Fruit fly (Drosophila melanogaster) whole organism, embryonic: ENCODE data around the gene Gclc.

Source experiments
- Ada2b ChIP-seq: fragments of 200-800 bp; sonication (Bioruptor generic); IDR thresholded peaks from 2 replicates; pipeline ENCODE4 v1.3.6; 2022; ENCODE audit warnings: missing biosample characterization, missing genetic modification characterization
- CG10267 ChIP-seq: fragments of 200-800 bp; sonication (Bioruptor generic); optimal IDR thresholded peaks from 2 replicates; lab custom pipeline; 2018; ENCODE audit warnings: missing biosample characterization, mild to moderate bottlenecking, missing genetic modification characterization, moderate library complexity
- CG10274 ChIP-seq: fragments of 200-800 bp; sonication (Bioruptor generic); optimal IDR thresholded peaks from 3 replicates; lab custom pipeline; 2017; ENCODE audit warnings: missing biosample characterization, mild to moderate bottlenecking, missing genetic modification characterization
- CG10321 ChIP-seq: fragments of 200-800 bp; sonication (Bioruptor generic); IDR thresholded peaks from 2 replicates; pipeline ENCODE4 v1.3.6; 2022; ENCODE audit warnings: missing biosample characterization, missing genetic modification characterization
- CG10366 ChIP-seq: fragments of 200-800 bp; sonication (Bioruptor generic); IDR thresholded peaks from 2 replicates; pipeline ENCODE4 v1.3.6; 2022; ENCODE audit warnings: missing biosample characterization, missing genetic modification characterization
- CG11695 ChIP-seq: fragments of 200-800 bp; sonication (Bioruptor generic); IDR thresholded peaks from 3 replicates; pipeline ENCODE4 v1.3.6; 2022; ENCODE audit warnings: missing biosample characterization, missing genetic modification characterization
- CG12219 ChIP-seq: fragments of 200-800 bp; sonication (Bioruptor generic); optimal IDR thresholded peaks from 3 replicates; lab custom pipeline; 2018; ENCODE audit warnings: missing biosample characterization, mild to moderate bottlenecking, missing genetic modification characterization
- CG12744 ChIP-seq: fragments of 200-800 bp; sonication (Bioruptor generic); optimal IDR thresholded peaks from 2 replicates; lab custom pipeline; 2016; ENCODE audit warnings: missing biosample characterization, missing genetic modification characterization
- CG13296 ChIP-seq: fragments of 200-800 bp; sonication (Bioruptor generic); optimal IDR thresholded peaks from 3 replicates; lab custom pipeline; 2018; ENCODE audit warnings: missing biosample characterization, mild to moderate bottlenecking, missing genetic modification characterization
- CG15514 ChIP-seq: fragments of 200-800 bp; sonication (Bioruptor generic); optimal IDR thresholded peaks from 3 replicates; lab custom pipeline; 2017; ENCODE audit warnings: missing biosample characterization, missing genetic modification characterization, mild to moderate bottlenecking, moderate library complexity, missing genetic modification reagents
- CG1603 ChIP-seq: fragments of 200-800 bp; sonication (Bioruptor generic); optimal IDR thresholded peaks from 2 replicates; lab custom pipeline; 2019; ENCODE audit warnings: missing biosample characterization, mild to moderate bottlenecking, missing genetic modification characterization, moderate library complexity
- CG17568 ChIP-seq: fragments of 200-800 bp; sonication (Bioruptor generic); optimal IDR thresholded peaks from 2 replicates; lab custom pipeline; 2018; ENCODE audit warnings: missing biosample characterization, mild to moderate bottlenecking, missing genetic modification characterization, moderate library complexity
- CG1792 ChIP-seq: fragments of 200-800 bp; sonication (Bioruptor generic); optimal IDR thresholded peaks from 2 replicates; lab custom pipeline; 2016; ENCODE audit warnings: missing biosample characterization, missing genetic modification characterization
- CG32772 ChIP-seq: fragments of 200-800 bp; sonication (Bioruptor generic); IDR thresholded peaks from 2 replicates; pipeline ENCODE4 v1.3.6; 2022; ENCODE audit warnings: missing biosample characterization, missing genetic modification characterization
- CG4854 ChIP-seq: fragments of 200-800 bp; sonication (Bioruptor generic); optimal IDR thresholded peaks from 2 replicates; lab custom pipeline; 2016; ENCODE audit warnings: missing biosample characterization, missing genetic modification characterization, inconsistent platforms
- CG6765 ChIP-seq: fragments of 200-800 bp; sonication (Bioruptor generic); optimal IDR thresholded peaks from 3 replicates; lab custom pipeline; 2017; ENCODE audit warnings: missing biosample characterization, mild to moderate bottlenecking, missing genetic modification characterization
- CG9817 ChIP-seq: fragments of 200-800 bp; sonication (Bioruptor generic); optimal IDR thresholded peaks from 2 replicates; lab custom pipeline; 2018; ENCODE audit warnings: missing biosample characterization, mild to moderate bottlenecking, missing genetic modification characterization, moderate library complexity
- Camta ChIP-seq: fragments of 200-800 bp; sonication (Bioruptor generic); optimal IDR thresholded peaks from 2 replicates; lab custom pipeline; 2016; ENCODE audit warnings: missing biosample characterization, missing genetic modification characterization
- ERR ChIP-seq: fragments of 200-800 bp; sonication (Bioruptor generic); optimal IDR thresholded peaks from 2 replicates; lab custom pipeline; 2016; ENCODE audit warnings: missing biosample characterization, missing genetic modification characterization
- Fer1 ChIP-seq: fragments of 200-800 bp; sonication (Bioruptor generic); optimal IDR thresholded peaks from 2 replicates; lab custom pipeline; 2017; ENCODE audit warnings: missing biosample characterization, mild to moderate bottlenecking, missing genetic modification characterization
- Hand ChIP-seq: fragments of 200-800 bp; sonication (Bioruptor generic); optimal IDR thresholded peaks from 2 replicates; lab custom pipeline; 2017; ENCODE audit warnings: mild to moderate bottlenecking, missing biosample characterization, missing genetic modification reagents, missing genetic modification characterization
- Hmr ChIP-seq: fragments of 200-800 bp; sonication (Bioruptor generic); optimal IDR thresholded peaks from 3 replicates; lab custom pipeline; 2017; ENCODE audit warnings: mild to moderate bottlenecking, missing biosample characterization, missing genetic modification reagents, missing genetic modification characterization
- Hr39 ChIP-seq: fragments of >200 bp; optimal IDR thresholded peaks from 2 replicates; lab custom pipeline; 2017
- Myb ChIP-seq: fragments of 200-800 bp; sonication (Bioruptor generic); optimal IDR thresholded peaks from 2 replicates; lab custom pipeline; 2016; ENCODE audit warnings: missing biosample characterization, missing genetic modification characterization
- Optix ChIP-seq: fragments of 200-800 bp; sonication (Bioruptor generic); IDR thresholded peaks from 3 replicates; pipeline ENCODE4 v1.3.6; 2022; ENCODE audit warnings: missing biosample characterization, missing genetic modification characterization
- Pdp1 ChIP-seq, 2 experiments: fragments of 200-800 bp; sonication (Bioruptor generic); optimal IDR thresholded peaks; 3 replicates each; lab custom pipeline; 2016; ENCODE audit warnings: missing biosample characterization in 2 of 2, missing genetic modification characterization in 2 of 2, mild to moderate bottlenecking in 1 of 2, moderate library complexity in 1 of 2
- Rx ChIP-seq: fragments of 200-800 bp; sonication (Bioruptor generic); IDR thresholded peaks from 2 replicates; pipeline ENCODE4 v1.3.6; 2022; ENCODE audit warnings: missing biosample characterization, missing genetic modification characterization
- Sin3A ChIP-seq: fragments of >200 bp; optimal IDR thresholded peaks from 2 replicates; lab custom pipeline; 2018
- Sry-δ ChIP-seq: fragments of 200-800 bp; sonication (Bioruptor generic); optimal IDR thresholded peaks from 2 replicates; lab custom pipeline; 2016; ENCODE audit warnings: missing biosample characterization, missing genetic modification characterization
- ash1 ChIP-seq: fragments of 200-800 bp; sonication (Bioruptor generic); optimal IDR thresholded peaks from 2 replicates; lab custom pipeline; 2018; ENCODE audit warnings: missing biosample characterization, mild to moderate bottlenecking, missing genetic modification characterization
- bab2 ChIP-seq: fragments of 200-800 bp; sonication (Bioruptor generic); optimal IDR thresholded peaks from 2 replicates; lab custom pipeline; 2016; ENCODE audit warnings: missing biosample characterization, missing genetic modification characterization
- bigmax ChIP-seq: fragments of 200-800 bp; sonication (Bioruptor generic); optimal IDR thresholded peaks from 2 replicates; lab custom pipeline; 2018; ENCODE audit warnings: missing biosample characterization, mild to moderate bottlenecking, missing genetic modification characterization
- corto ChIP-seq: fragments of 200-800 bp; sonication (Bioruptor generic); optimal IDR thresholded peaks from 2 replicates; lab custom pipeline; 2016; ENCODE audit warnings: missing biosample characterization, mild to moderate bottlenecking, missing genetic modification characterization, moderate library complexity
- danr ChIP-seq: fragments of 200-800 bp; sonication (Bioruptor generic); IDR thresholded peaks from 2 replicates; pipeline ENCODE4 v1.3.6; 2022; ENCODE audit warnings: missing biosample characterization, missing genetic modification characterization
- emc ChIP-seq: fragments of 200-800 bp; sonication (Bioruptor generic); optimal IDR thresholded peaks from 2 replicates; lab custom pipeline; 2016; ENCODE audit warnings: missing biosample characterization, missing genetic modification characterization
- gem ChIP-seq: fragments of 200-800 bp; sonication (Bioruptor generic); optimal IDR thresholded peaks from 2 replicates; lab custom pipeline; 2019; ENCODE audit warnings: missing biosample characterization, mild to moderate bottlenecking, missing genetic modification characterization, moderate library complexity
- gro ChIP-seq: fragments of 200-800 bp; sonication (Bioruptor generic); optimal IDR thresholded peaks from 2 replicates; lab custom pipeline; 2016; ENCODE audit warnings: missing biosample characterization, missing genetic modification characterization
- gsb ChIP-seq: fragments of 200-800 bp; sonication (Bioruptor generic); IDR thresholded peaks from 2 replicates; pipeline ENCODE4 v1.3.6; 2022; ENCODE audit warnings: missing biosample characterization, missing genetic modification characterization
- gsb-n ChIP-seq: fragments of 200-800 bp; sonication (Bioruptor generic); optimal IDR thresholded peaks from 3 replicates; lab custom pipeline; 2018; ENCODE audit warnings: missing biosample characterization, mild to moderate bottlenecking, missing genetic modification characterization
- jigr1 ChIP-seq: fragments of 200-800 bp; sonication (Bioruptor generic); IDR thresholded peaks from 3 replicates; pipeline ENCODE4 v1.3.6; 2022; ENCODE audit warnings: missing biosample characterization, missing genetic modification characterization
- lilli ChIP-seq: fragments of 200-800 bp; sonication (Bioruptor generic); optimal IDR thresholded peaks from 3 replicates; lab custom pipeline; 2016; ENCODE audit warnings: missing biosample characterization, missing genetic modification characterization
- luna ChIP-seq: fragments of 200-800 bp; sonication (Bioruptor generic); optimal IDR thresholded peaks from 2 replicates; lab custom pipeline; 2016; ENCODE audit warnings: missing biosample characterization, missing genetic modification characterization
- peb ChIP-seq: fragments of 200-800 bp; sonication (Bioruptor generic); IDR thresholded peaks from 2 replicates; pipeline ENCODE4 v1.3.6; 2022; ENCODE audit warnings: missing biosample characterization, missing genetic modification characterization
- ranshi ChIP-seq: fragments of 200-800 bp; sonication (Bioruptor generic); IDR thresholded peaks from 2 replicates; pipeline ENCODE4 v1.3.6; 2022; ENCODE audit warnings: missing biosample characterization, missing genetic modification characterization
- rib ChIP-seq: fragments of 200-800 bp; sonication (Bioruptor generic); IDR thresholded peaks from 2 replicates; pipeline ENCODE4 v1.3.6; 2022; ENCODE audit warnings: missing biosample characterization, missing genetic modification characterization
- sisA ChIP-seq: fragments of 200-800 bp; sonication (Bioruptor generic); IDR thresholded peaks from 2 replicates; pipeline ENCODE4 v1.3.6; 2022; ENCODE audit warnings: missing biosample characterization, missing genetic modification characterization
- sqz ChIP-seq: fragments of 200-800 bp; sonication (Bioruptor generic); optimal IDR thresholded peaks from 3 replicates; lab custom pipeline; 2018; ENCODE audit warnings: missing biosample characterization, mild to moderate bottlenecking, missing genetic modification characterization
- sug ChIP-seq: fragments of 200-800 bp; optimal IDR thresholded peaks from 2 replicates; lab custom pipeline; 2019; ENCODE audit warnings: missing biosample characterization, mild to moderate bottlenecking, missing genetic modification characterization, moderate library complexity
- toy ChIP-seq: fragments of 200-800 bp; sonication (Bioruptor generic); IDR thresholded peaks from 2 replicates; pipeline ENCODE4 v1.3.6; 2022; ENCODE audit warnings: missing biosample characterization, missing genetic modification characterization
- tup ChIP-seq: fragments of 200-800 bp; sonication (Bioruptor generic); optimal IDR thresholded peaks from 2 replicates; lab custom pipeline; 2016; ENCODE audit warnings: missing biosample characterization, mild to moderate bottlenecking, missing genetic modification characterization, moderate library complexity

Gene Gclc

dm6 chrX:8113386-8114279, 2.3 kb downstream of the Gclc start (continued):
- peak; percentile 72 for TF ChIP-seq CG10366 (GFP tag; lab: Robert Waterston, UW)
- TF ChIP-seq gro (GFP tag; lab: Kevin White, UChicago): peak; percentile 22
- TF ChIP-seq CG10321 (GFP tag; lab: Robert Waterston, UW): no peak
- peak; percentile 33 for TF ChIP-seq CG12744 (GFP tag; lab: Kevin White, UChicago)
- TF ChIP-seq bab2 (GFP tag; lab: Kevin White, UChicago): peak; percentile 52
- TF ChIP-seq ash1 (GFP tag; lab: Kevin White, UChicago): no peak
- peak; percentile 58; the same call in 1 of the 2 replicates for TF ChIP-seq gsb (GFP tag; lab: Robert Waterston, UW)
- TF ChIP-seq gem (tag; lab: Kevin White, UChicago): peak; percentile 74
- TF ChIP-seq gsb-n (tag; lab: Kevin White, UChicago): no peak
- peak; percentile 63 for TF ChIP-seq CG1792 (GFP tag; lab: Kevin White, UChicago)
- peak; percentile 71 for TF ChIP-seq CG9817
- no peak for TF ChIP-seq bigmax (GFP tag; lab: Kevin White, UChicago)
- peak; percentile 6 for TF ChIP-seq tup (GFP tag; lab: Kevin White, UChicago)
- peak; percentile 18 for TF ChIP-seq luna
- 0 out of 2 replicates have a peak, but pooled peaks have one; percentile 43 for TF ChIP-seq CG32772 (GFP tag; lab: Robert Waterston, UW)
- TF ChIP-seq CG12219 (GFP tag; lab: Kevin White, UChicago): peak; percentile 49
- no peak for TF ChIP-seq corto (GFP tag; lab: Kevin White, UChicago)
- TF ChIP-seq Sin3A (lab: Kevin White, UChicago): no peak
- TF ChIP-seq emc: peak; percentile 36
- TF ChIP-seq jigr1: no peak
- 0 out of 2 replicates have a peak, but pooled peaks have one; percentile 52 for TF ChIP-seq rib (GFP tag; lab: Robert Waterston, UW)
- TF ChIP-seq sisA (GFP tag; lab: Robert Waterston, UW): peak; percentile 41; the same call in 1 of the 2 replicates
- peak; percentile 84 for TF ChIP-seq Hmr (GFP tag; lab: Kevin White, UChicago)
- TF ChIP-seq CG17568 (GFP tag; lab: Kevin White, UChicago): peak; percentile 2
- peak; percentile 63 for TF ChIP-seq ranshi (GFP tag; lab: Robert Waterston, UW)
- TF ChIP-seq CG4854 (GFP tag; lab: Kevin White, UChicago): peak; percentile 48
- peak; percentile 67 for TF ChIP-seq CG15514 (GFP tag; lab: Kevin White, UChicago)
- TF ChIP-seq danr: no peak
- peak; percentile 38 for TF ChIP-seq CG10274 (GFP tag; lab: Kevin White, UChicago)
- TF ChIP-seq Hr39 (lab: Kevin White, UChicago): no peak
- peak; percentile 69 for TF ChIP-seq CG1603 (tag; lab: Kevin White, UChicago)
- TF ChIP-seq Myb (GFP tag; lab: Kevin White, UChicago): peak; percentile 61
- peak; percentile 73 for TF ChIP-seq Ada2b (GFP tag; lab: Robert Waterston, UW)
- no peak for TF ChIP-seq sqz (GFP tag; lab: Kevin White, UChicago)
- TF ChIP-seq Optix (GFP tag; lab: Robert Waterston, UW): no peak
- TF ChIP-seq CG13296 (GFP tag; lab: Kevin White, UChicago): peak; percentile 64
- TF ChIP-seq Hand (GFP tag; lab: Kevin White, UChicago): peak; percentile 20
- peak; percentile 30 for TF ChIP-seq Camta (GFP tag; lab: Kevin White, UChicago)
- no peak for TF ChIP-seq CG6765
- TF ChIP-seq CG10267 (tag; lab: Kevin White, UChicago): no peak
- TF ChIP-seq Pdp1 (GFP tag; optimal IDR thresholded peaks at IDR 0.05; lab: Kevin White, UChicago): peak; percentile 22 to 30
- TF ChIP-seq Fer1 (GFP tag; lab: Kevin White, UChicago): peak; percentile 75
- peak; percentile 47; the same call in 1 of the 2 replicates for TF ChIP-seq Rx (GFP tag; lab: Robert Waterston, UW)
- no peak for TF ChIP-seq peb
- TF ChIP-seq lilli (GFP tag; lab: Kevin White, UChicago): peak; percentile 73
- peak; percentile 24 for TF ChIP-seq Sry-δ (GFP tag; lab: Kevin White, UChicago)
- peak; percentile 58; the same call in 2 of the 3 replicates for TF ChIP-seq CG11695 (GFP tag; lab: Robert Waterston, UW)
- TF ChIP-seq ERR (GFP tag; lab: Kevin White, UChicago): no peak
- TF ChIP-seq toy (GFP tag; lab: Robert Waterston, UW): peak; percentile 45; the same call in 1 of the 2 replicates
- peak; percentile 20 for TF ChIP-seq sug (tag; lab: Kevin White, UChicago)
